Worm (Caenorhabditis elegans): ENCODE results near the gene sra-12.

DNA sequence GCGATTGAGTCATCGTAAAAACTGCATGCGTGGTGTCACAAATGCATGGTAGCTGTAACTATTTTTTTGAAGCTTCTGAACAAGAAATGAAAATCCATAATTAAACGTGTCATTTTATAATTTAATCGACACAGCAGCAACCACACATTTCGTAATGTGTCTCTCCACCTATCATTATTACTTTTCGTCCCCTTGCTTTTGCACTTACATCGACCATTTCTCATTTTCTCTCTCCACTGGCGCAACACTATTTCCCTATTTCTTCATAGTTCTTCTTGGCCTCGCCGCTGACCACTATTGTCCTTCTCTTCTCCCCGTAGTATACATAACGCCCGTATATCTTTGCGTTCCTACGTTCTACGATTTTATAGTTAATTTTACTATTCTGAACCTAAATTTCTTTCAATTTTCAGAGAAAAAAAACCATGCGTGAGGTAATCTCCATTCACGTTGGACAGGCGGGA is 14.0 kb upstream of the sra-12 start, which contains the start of gene tba-4:
- TF ChIP-seq unc-39 (tag; optimal IDR thresholded peaks at IDR 0.05) (no peak), sma-3 (GFP tag; optimal IDR thresholded peaks at IDR 0.05) (no peak), lin-11 (tag; optimal IDR thresholded peaks at IDR 0.05) (no peak), ztf-11 (tag; optimal IDR thresholded peaks at IDR 0.05) (no peak), blmp-1 (tag; optimal IDR thresholded peaks at IDR 0.05; ENCODE audit: insufficient read depth) (no peak), mab-5 (tag; optimal IDR thresholded peaks at IDR 0.05) (no peak), nhr-11 (tag; optimal IDR thresholded peaks at IDR 0.05) (no peak), nhr-77 (tag; optimal IDR thresholded peaks at IDR 0.05) (no peak), F13H6.1 (tag; optimal IDR thresholded peaks at IDR 0.05) (no peak), lin-13 (GFP tag; optimal IDR thresholded peaks at IDR 0.05) (no peak), snpc-4 (tag; optimal IDR thresholded peaks at IDR 0.05) (no peak), elt-3 (tag; optimal IDR thresholded peaks at IDR 0.05) (no peak)

All from whole organism, L2 larva.